Fruit fly (Drosophila melanogaster): ENCODE results near the gene Srrm1.

The Srrm1 gene

DNA sequence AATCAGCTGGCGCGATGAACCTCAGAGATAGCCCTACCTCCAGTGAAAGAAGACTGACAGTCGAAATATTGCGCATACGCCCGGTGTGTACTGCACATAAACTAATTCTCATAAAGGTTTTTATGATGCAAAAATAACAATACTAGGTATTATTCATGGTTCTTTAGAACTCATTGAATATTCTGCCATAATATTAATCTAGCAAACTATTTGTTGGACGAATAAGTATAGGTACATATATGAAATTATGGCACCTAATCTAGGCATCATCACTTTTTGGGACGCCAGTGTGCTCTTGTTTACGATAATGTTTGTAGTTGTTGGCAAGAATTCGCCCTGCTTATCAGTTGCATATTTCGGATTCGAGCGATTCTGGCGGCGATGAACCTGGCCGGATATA, 14.9 kb upstream of the Srrm1 start (continued):
- TF ChIP-seq org-1 (GFP tag; optimal IDR thresholded peaks at IDR 0.05) (peak; percentile 4), CG7372 (GFP tag; IDR thresholded peaks at IDR 0.05) (peak; percentile 82), NfI (GFP tag; optimal IDR thresholded peaks at IDR 0.05) (peak; percentile 27), CG6813 (GFP tag; optimal IDR thresholded peaks at IDR 0.05) (no peak), lab (GFP tag; optimal IDR thresholded peaks at IDR 0.05) (peak; percentile 30), HLH3B (GFP tag; IDR thresholded peaks at IDR 0.05) (peak; percentile 44; the same call in 1 of the 2 replicates), gem (tag; optimal IDR thresholded peaks at IDR 0.05) (peak; percentile 34), Ada2b (GFP tag; IDR thresholded peaks at IDR 0.05) (peak; percentile 29; the same call in 1 of the 2 replicates), phol (tag; optimal IDR thresholded peaks at IDR 0.05) (peak; percentile 10), mam (GFP tag; optimal IDR thresholded peaks at IDR 0.05) (peak; percentile 42), sd (tag; optimal IDR thresholded peaks at IDR 0.05) (peak; percentile 97), esg (GFP tag; conservative IDR thresholded peaks at IDR 0.05) (no peak), CG18619 (GFP tag; optimal IDR thresholded peaks at IDR 0.05) (peak; percentile 3), Ptx1 (GFP tag; IDR thresholded peaks at IDR 0.05) (peak; percentile 62), CG10209 (GFP tag; optimal IDR thresholded peaks at IDR 0.05) (no peak), NFAT (GFP tag; IDR thresholded peaks at IDR 0.05) (no peak), CG15269 (tag; optimal IDR thresholded peaks at IDR 0.05) (peak; percentile 53), unpg (GFP tag; optimal IDR thresholded peaks at IDR 0.05) (peak; percentile 23), ttk (GFP tag; IDR thresholded peaks at IDR 0.05) (no peak), ind (GFP tag; optimal IDR thresholded peaks at IDR 0.05) (peak; percentile 8), CG31224 (GFP tag; IDR thresholded peaks at IDR 0.05) (no peak), dysf (GFP tag; IDR thresholded peaks at IDR 0.05) (0 out of 3 replicates have a peak, but pooled peaks have one; percentile 31), CG11723 (GFP tag; optimal IDR thresholded peaks at IDR 0.05) (no peak), slou (GFP tag; optimal IDR thresholded peaks at IDR 0.05) (no peak), Bteb2 (GFP tag; optimal IDR thresholded peaks at IDR 0.05) (no peak), sug (tag; optimal IDR thresholded peaks at IDR 0.05) (peak; percentile 71)

DNA sequence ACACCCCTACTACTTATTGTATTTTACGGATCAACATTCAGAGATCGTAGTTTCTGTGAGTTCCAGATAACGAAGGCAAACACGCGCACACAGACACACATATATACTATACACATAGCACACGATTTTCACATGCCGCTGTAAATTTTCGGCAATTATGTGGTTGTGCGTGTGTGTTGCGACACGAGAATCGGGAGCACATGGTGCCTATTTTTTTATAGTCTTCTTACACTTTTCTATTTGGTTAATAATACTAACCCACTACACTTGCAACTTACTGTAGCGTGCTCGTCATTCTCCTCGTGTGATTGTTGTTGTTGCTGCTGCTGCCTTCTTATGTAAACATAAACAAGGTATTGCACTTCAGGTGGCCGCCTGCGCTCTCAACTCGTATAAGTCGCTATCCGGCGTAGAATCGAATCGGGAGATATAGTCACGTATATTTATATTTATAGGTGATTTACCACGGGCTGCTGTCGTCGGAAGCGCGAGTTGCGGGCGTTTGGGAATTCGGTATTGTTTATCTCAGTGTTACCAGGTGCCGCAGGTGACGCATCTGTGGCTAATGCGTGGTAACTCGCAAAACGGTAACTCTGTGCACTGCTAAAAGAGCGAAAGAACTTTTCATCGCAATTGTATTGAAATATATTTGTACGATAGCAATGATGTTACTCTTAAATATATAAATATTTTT, 14.3 kb upstream of the Srrm1 start, which contains the start of gene Adk2:
Gene Adk2 (minus strand): TSS at position 529 of the 694 bp plus-strand sequence.
- TF ChIP-seq kay (GFP tag; optimal IDR thresholded peaks at IDR 0.05) (peak; percentile 0), CG33213 (GFP tag; optimal IDR thresholded peaks at IDR 0.05) (peak; percentile 25), CG1603 (tag; optimal IDR thresholded peaks at IDR 0.05) (peak; percentile 66), CG12769 (tag; optimal IDR thresholded peaks at IDR 0.05) (peak; percentile 48), Hand (GFP tag; optimal IDR thresholded peaks at IDR 0.05) (no peak), CG7963 (GFP tag; IDR thresholded peaks at IDR 0.05; ENCODE audit: partially characterized antibody) (no peak), Bdp1 (GFP tag; optimal IDR thresholded peaks at IDR 0.05) (no peak), B-H2 (GFP tag; optimal IDR thresholded peaks at IDR 0.05) (peak; percentile 31), CG1792 (GFP tag; optimal IDR thresholded peaks at IDR 0.05) (peak; percentile 35), HmgD (GFP tag; optimal IDR thresholded peaks at IDR 0.05) (peak; percentile 12), Pdp1 (GFP tag; optimal IDR thresholded peaks at IDR 0.05) (peak in 1 of 2 experiments; percentile 89), NFAT (GFP tag; IDR thresholded peaks at IDR 0.05) (peak; percentile 80), CG34224 (GFP tag; IDR thresholded peaks at IDR 0.05; ENCODE audit: partially characterized antibody) (no peak), CG11247 (GFP tag; IDR thresholded peaks at IDR 0.05) (peak; percentile 60), CG18764 (GFP tag; optimal IDR thresholded peaks at IDR 0.05) (peak; percentile 24), CG10147 (GFP tag; optimal IDR thresholded peaks at IDR 0.05) (no peak), CG11695 (GFP tag; IDR thresholded peaks at IDR 0.05) (0 out of 3 replicates have a peak, but pooled peaks have one; percentile 14), CG10366 (GFP tag; IDR thresholded peaks at IDR 0.05) (peak; percentile 36), CG10959 (GFP tag; IDR thresholded peaks at IDR 0.05) (peak; percentile 29; the same call in 1 of the 2 replicates), kah (GFP tag; optimal IDR thresholded peaks at IDR 0.05) (peak; percentile 58), Rx (GFP tag; IDR thresholded peaks at IDR 0.05) (peak; percentile 15; the same call in 1 of the 2 replicates), Fer3 (tag; optimal IDR thresholded peaks at IDR 0.05) (peak; percentile 10), cg (GFP tag; optimal IDR thresholded peaks at IDR 0.05) (peak; percentile 89), CG3726 (GFP tag; IDR thresholded peaks at IDR 0.05) (peak; percentile 58; the same call in 1 of the 3 replicates), sob (GFP tag; IDR thresholded peaks at IDR 0.05) (peak; percentile 23; the same call in 1 of the 2 replicates)
